Fruit fly (Drosophila melanogaster): ENCODE results near the gene CG33346.

- TF ChIP-seq CG8478 (optimal IDR thresholded peaks at IDR 0.05) (no peak), CTCF (optimal IDR thresholded peaks at IDR 0.05) (no peak)
Measured at dm6 chr3R:28630861-28631260, 38.2 kb upstream of the CG33346 start.
